Worm (Caenorhabditis elegans) whole organism, L4/young adult: Measurements from ENCODE around the gene T08A9.13.

Experiments
- W03F9.2 ChIP-seq: fragments of 150-350 bp; optimal IDR thresholded peaks from 2 replicates; lab custom pipeline; 2014; ENCODE audit warnings: missing biosample characterization, missing genetic modification characterization
- dao-5 ChIP-seq: sonication (generic microtip); optimal IDR thresholded peaks from 2 replicates; lab custom pipeline; 2016; ENCODE audit warnings: missing genotype, missing genetic modification characterization, moderate library complexity, missing compliant biosample characterization
- him-1 ChIP-seq: sonication (generic microtip); optimal IDR thresholded peaks from 2 replicates; lab custom pipeline; 2016; ENCODE audit warnings: missing genotype, missing genetic modification reagents, missing genetic modification characterization, missing compliant biosample characterization

Gene T08A9.13

ce11 chrX:7320115-7320711 lies 2.0 kb downstream of the T08A9.13 start, which contains the start of gene spp-5:
TSS of gene spp-5 (minus strand) at chrX:7320354.
- TF ChIP-seq him-1 (tag; lab: Kevin White, UChicago), result no peak
- TF ChIP-seq W03F9.2 (tag; lab: Kevin White, UChicago), result peak; percentile 18

- TF ChIP-seq him-1 (tag; lab: Kevin White, UChicago) (no peak), W03F9.2 (tag; lab: Kevin White, UChicago) (no peak), dao-5 (tag; lab: Kevin White, UChicago) (no peak)
Observed at ce11 chrX:7318639-7319038, 3.6 kb downstream of the T08A9.13 start, which contains the start of gene spp-4. TSS of gene spp-4 (minus strand) at chrX:7318756.

ce11 chrX:7316485-7317391 lies 5.5 kb downstream of the T08A9.13 start, which contains the start of the genes spp-2 and spp-6:
TSS of gene spp-2 (minus strand) at chrX:7316818.
TSS of gene spp-6 (plus strand) at chrX:7317341.
- TF ChIP-seq him-1 (tag; lab: Kevin White, UChicago), result no peak
- TF ChIP-seq W03F9.2 (tag; lab: Kevin White, UChicago), result no peak
- no peak for TF ChIP-seq dao-5 (tag; lab: Kevin White, UChicago)

- no peak for TF ChIP-seq him-1 (tag; lab: Kevin White, UChicago)
- no peak for TF ChIP-seq W03F9.2 (tag; lab: Kevin White, UChicago)
- TF ChIP-seq dao-5 (tag; lab: Kevin White, UChicago), result no peak
Observed at ce11 chrX:7315329-7315728, 6.9 kb downstream of the T08A9.13 start, which contains the start of gene spp-3. TSS of gene spp-3 (minus strand) at chrX:7315353.

- TF ChIP-seq dao-5 (tag; lab: Kevin White, UChicago), result no peak
- TF ChIP-seq W03F9.2 (tag; lab: Kevin White, UChicago), result no peak
- TF ChIP-seq him-1 (tag; lab: Kevin White, UChicago), result no peak
Observed at ce11 chrX:7314564-7314963, 7.7 kb downstream of the T08A9.13 start.

ce11 chrX:7313236-7313635 lies 9.0 kb downstream of the T08A9.13 start:
- TF ChIP-seq W03F9.2 (tag; lab: Kevin White, UChicago) (no peak), dao-5 (tag; lab: Kevin White, UChicago) (no peak), him-1 (tag; lab: Kevin White, UChicago) (no peak)

- no peak for TF ChIP-seq W03F9.2 (tag; lab: Kevin White, UChicago)
- TF ChIP-seq him-1 (tag; lab: Kevin White, UChicago), result no peak
- TF ChIP-seq dao-5 (tag; lab: Kevin White, UChicago), result no peak
Observed at ce11 chrX:7311870-7312269, 10.4 kb downstream of the T08A9.13 start.

- TF ChIP-seq W03F9.2 (tag; lab: Kevin White, UChicago), result no peak
- no peak for TF ChIP-seq dao-5 (tag; lab: Kevin White, UChicago)
- no peak for TF ChIP-seq him-1 (tag; lab: Kevin White, UChicago)
Observed at ce11 chrX:7309775-7310174, 12.4 kb downstream of the T08A9.13 start, which contains the start of the genes his-38 and his-40. TSS of gene his-38 (minus strand) at chrX:7309875. TSS of gene his-40 (plus strand) at chrX:7310110.

ce11 chrX:7306434-7306833 lies 15.8 kb downstream of the T08A9.13 start:
- TF ChIP-seq dao-5 (tag; lab: Kevin White, UChicago) (no peak), W03F9.2 (tag; lab: Kevin White, UChicago) (no peak), him-1 (tag; lab: Kevin White, UChicago) (no peak)

- no peak for TF ChIP-seq dao-5 (tag; lab: Kevin White, UChicago)
- TF ChIP-seq W03F9.2 (tag; lab: Kevin White, UChicago), result no peak
- no peak for TF ChIP-seq him-1 (tag; lab: Kevin White, UChicago)
Observed at ce11 chrX:7305520-7306186, 16.6 kb downstream of the T08A9.13 start, which contains the start of gene sur-5. TSS of gene sur-5 (minus strand) at chrX:7305570.

- TF ChIP-seq dao-5 (tag; lab: Kevin White, UChicago) (no peak), W03F9.2 (tag; lab: Kevin White, UChicago) (no peak), him-1 (tag; lab: Kevin White, UChicago) (no peak)
Observed at ce11 chrX:7303115-7303514, 19.1 kb downstream of the T08A9.13 start.

- TF ChIP-seq him-1 (tag; lab: Kevin White, UChicago), result no peak
- TF ChIP-seq dao-5 (tag; lab: Kevin White, UChicago), result no peak
- TF ChIP-seq W03F9.2 (tag; lab: Kevin White, UChicago), result no peak
Observed at ce11 chrX:7298652-7299051, 23.6 kb downstream of the T08A9.13 start, which contains the start of gene K03A1.4. TSS of gene K03A1.4 (minus strand) at chrX:7298752.
